Fruit fly (Drosophila melanogaster): ENCODE measurements around the gene puf.

dm6 chr3R:24692863-24693262, 43.0 kb upstream of the puf start:
- TF ChIP-seq fru (GFP tag; optimal IDR thresholded peaks at IDR 0.05), result no peak
- TF ChIP-seq Myc (optimal IDR thresholded peaks at IDR 0.05), result no peak
- TF ChIP-seq Abd-B (GFP tag; optimal IDR thresholded peaks at IDR 0.05), result no peak
- peak; percentile 82 for TF ChIP-seq Dfd (GFP tag; optimal IDR thresholded peaks at IDR 0.05)
- no peak for TF ChIP-seq Sp1 (GFP tag; optimal IDR thresholded peaks at IDR 0.05)
- no peak for TF ChIP-seq woc (GFP tag; optimal IDR thresholded peaks at IDR 0.05)
- no peak for TF ChIP-seq h (GFP tag; optimal IDR thresholded peaks at IDR 0.05)

All from whole organism, wandering third instar larva.